Worm (Caenorhabditis elegans): ENCODE results near the gene hcp-1.
A peak's percentile ranks its signal among the peaks of the same experiment; 100 is the strongest.

The hcp-1 gene

ce11 chrV:6606197-6606596, 12.2 kb downstream of the hcp-1 start (continued):
- TF ChIP-seq lin-54 (GFP tag; optimal IDR thresholded peaks at IDR 0.05) = no peak
- TF ChIP-seq lag-1 (GFP tag; IDR thresholded peaks at IDR 0.05) = no peak
- no peak for TF ChIP-seq nhr-179 (tag; optimal IDR thresholded peaks at IDR 0.05)
- TF ChIP-seq C17E4.6 (GFP tag; IDR thresholded peaks at IDR 0.05) = no peak
- no peak for TF ChIP-seq gei-17 (GFP tag; optimal IDR thresholded peaks at IDR 0.05)
- no peak for TF ChIP-seq F33H1.4 (GFP tag; IDR thresholded peaks at IDR 0.05)
- TF ChIP-seq zim-3 (tag; optimal IDR thresholded peaks at IDR 0.05) = no peak
- no peak for TF ChIP-seq unc-130 (GFP tag; optimal IDR thresholded peaks at IDR 0.05)
- no peak for TF ChIP-seq bed-2 (GFP tag; IDR thresholded peaks at IDR 0.05)
- TF ChIP-seq ztf-26 (tag; optimal IDR thresholded peaks at IDR 0.05) = no peak
- TF ChIP-seq die-1 (tag; optimal IDR thresholded peaks at IDR 0.05) = no peak
- no peak for TF ChIP-seq tbx-9 (tag; optimal IDR thresholded peaks at IDR 0.05; ENCODE audit: borderline replicate concordance)
- TF ChIP-seq xnd-1 (tag; optimal IDR thresholded peaks at IDR 0.05) = no peak
- TF ChIP-seq madf-3 (GFP tag; IDR thresholded peaks at IDR 0.05) = 0 out of 2 replicates have a peak, but pooled peaks have one; percentile 45
- TF ChIP-seq ZK185.1 (tag; optimal IDR thresholded peaks at IDR 0.05; ENCODE audit: poor library complexity, severe bottlenecking) = no peak
- no peak for TF ChIP-seq Y95B8A.8 (GFP tag; IDR thresholded peaks at IDR 0.05)
- TF ChIP-seq ztf-28 (GFP tag; IDR thresholded peaks at IDR 0.05) = no peak
- no peak for TF ChIP-seq bed-1 (GFP tag; IDR thresholded peaks at IDR 0.05)
- no peak for TF ChIP-seq snpc-1.3 (tag; optimal IDR thresholded peaks at IDR 0.05; ENCODE audit: insufficient read depth)
- TF ChIP-seq lin-35 (GFP tag; optimal IDR thresholded peaks at IDR 0.05) = peak in 1 of 3 experiments; percentile 18
- no peak for TF ChIP-seq mes-4 (tag; optimal IDR thresholded peaks at IDR 0.05)
- peak; percentile 10 for TF ChIP-seq sptf-2 (GFP tag; optimal IDR thresholded peaks at IDR 0.05)
- TF ChIP-seq B0261.1 (tag; optimal IDR thresholded peaks at IDR 0.05) = no peak
- no peak for TF ChIP-seq K11D2.4 (GFP tag; IDR thresholded peaks at IDR 0.05)
- no peak for TF ChIP-seq nhr-120 (GFP tag; IDR thresholded peaks at IDR 0.05)
- TF ChIP-seq F57C9.4 (tag; optimal IDR thresholded peaks at IDR 0.05) = no peak
- no peak for TF ChIP-seq ceh-58 (GFP tag; IDR thresholded peaks at IDR 0.05)
- TF ChIP-seq madf-6 (GFP tag; IDR thresholded peaks at IDR 0.05) = peak; percentile 29; the same call in 1 of the 2 replicates
- no peak for TF ChIP-seq D2030.7 (GFP tag; IDR thresholded peaks at IDR 0.05)
- peak; percentile 83 for TF ChIP-seq cebp-1 (GFP tag; IDR thresholded peaks at IDR 0.05)
- peak; percentile 96 for TF ChIP-seq cebp-1 (tag; optimal IDR thresholded peaks at IDR 0.05)
- no peak for TF ChIP-seq snpc-4 (GFP tag; optimal IDR thresholded peaks at IDR 0.05)
- no peak for TF ChIP-seq snpc-4 (tag; optimal IDR thresholded peaks at IDR 0.05)
- TF ChIP-seq egrh-3 (GFP tag; IDR thresholded peaks at IDR 0.05) = no peak
- TF ChIP-seq efl-1 (GFP tag; optimal IDR thresholded peaks at IDR 0.05) = no peak
- TF ChIP-seq madf-10 (tag; optimal IDR thresholded peaks at IDR 0.05) = no peak
- no peak for TF ChIP-seq rec-8 (tag; optimal IDR thresholded peaks at IDR 0.05)
- no peak for TF ChIP-seq F37B4.10 (GFP tag; IDR thresholded peaks at IDR 0.05)
- TF ChIP-seq F55B11.4 (tag; optimal IDR thresholded peaks at IDR 0.05; ENCODE audit: borderline replicate concordance, insufficient read depth) = no peak
- TF ChIP-seq lin-26 (GFP tag; IDR thresholded peaks at IDR 0.05) = no peak
- no peak for TF ChIP-seq athp-1 (tag; optimal IDR thresholded peaks at IDR 0.05)
- TF ChIP-seq unc-62 (GFP tag; optimal IDR thresholded peaks at IDR 0.05) = no peak
- no peak for TF ChIP-seq aptf-2 (GFP tag; conservative IDR thresholded peaks at IDR 0.05)
- 0 out of 2 replicates have a peak, but pooled peaks have one; percentile 44 for TF ChIP-seq F39B2.1 (GFP tag; IDR thresholded peaks at IDR 0.05)
- no peak for TF ChIP-seq ztf-22 (GFP tag; optimal IDR thresholded peaks at IDR 0.05)
- no peak for TF ChIP-seq Y79H2A.3 (GFP tag; conservative IDR thresholded peaks at IDR 0.05)
- TF ChIP-seq Y67H2A.10 (GFP tag; conservative IDR thresholded peaks at IDR 0.05) = no peak
- TF ChIP-seq ceh-100 (GFP tag; IDR thresholded peaks at IDR 0.05) = no peak
- no peak for TF ChIP-seq hsf-1 (GFP tag; IDR thresholded peaks at IDR 0.05)
- TF ChIP-seq F52B5.7 (tag; optimal IDR thresholded peaks at IDR 0.05) = no peak
